Worm (Caenorhabditis elegans): ENCODE data around the gene wht-8.
"Not testable (repeated sequence)": the region's sequence is repeated elsewhere in the genome, so short reads cannot be mapped to it uniquely, and the experiment has no call there.

DNA sequence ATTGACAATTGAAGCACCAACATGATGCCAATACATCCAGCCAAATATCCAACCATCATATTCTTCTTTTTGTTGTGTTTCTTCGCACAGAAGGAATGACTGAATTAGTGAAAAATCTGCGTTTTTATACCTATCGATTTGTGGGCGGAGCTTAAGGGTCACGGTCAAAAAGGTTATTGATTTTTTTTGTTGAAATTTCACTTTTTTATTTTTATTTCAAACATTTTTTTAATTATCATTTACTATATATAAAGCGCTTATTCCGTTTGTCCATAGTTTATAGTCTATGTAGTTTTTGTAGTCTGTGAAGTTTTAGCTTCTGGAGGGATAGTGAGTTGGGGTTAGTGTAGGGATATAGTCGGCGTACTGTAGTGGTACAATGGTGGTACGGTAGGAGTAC is 5.4 kb downstream of the wht-8 start, which contains the start of gene Y47D3A.13:
- TF ChIP-seq dmd-8 (GFP tag; IDR thresholded peaks at IDR 0.05); hlh-30 (tag; optimal IDR thresholded peaks at IDR 0.05; ENCODE audit: insufficient read depth); zag-1 (tag; optimal IDR thresholded peaks at IDR 0.05); spr-1 (tag; optimal IDR thresholded peaks at IDR 0.05); vab-7 (GFP tag; IDR thresholded peaks at IDR 0.05); aha-1 (tag); hlh-11 (tag; optimal IDR thresholded peaks at IDR 0.05); snpc-4 (tag; optimal IDR thresholded peaks at IDR 0.05): not testable (repeated sequence)
